Worm (Caenorhabditis elegans): ENCODE data around the gene endu-2.

endu-2 gene

DNA sequence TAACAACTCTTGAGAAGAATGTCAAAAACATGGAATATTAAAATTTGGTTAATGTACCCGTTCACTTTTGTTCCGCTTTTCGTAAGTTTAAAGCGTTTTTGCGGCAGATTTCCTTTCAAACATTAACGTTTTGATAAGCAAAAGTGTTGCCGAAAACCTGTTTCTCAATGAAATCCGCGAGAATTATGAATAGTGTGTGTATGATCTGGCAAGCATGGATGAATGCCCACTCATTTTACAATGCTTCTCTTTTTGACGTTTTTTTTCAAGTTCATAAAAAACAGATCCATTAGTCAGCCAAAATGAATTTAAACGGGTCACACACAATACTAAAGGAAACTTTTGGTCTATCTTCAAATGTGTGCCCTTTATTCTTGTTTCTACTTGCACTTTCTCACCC is 41.9 kb downstream of the endu-2 start:
- TF ChIP-seq flt-1 (GFP tag; IDR thresholded peaks at IDR 0.05) (no peak), ceh-36 (tag; optimal IDR thresholded peaks at IDR 0.05) (no peak), tbx-11 (GFP tag; IDR thresholded peaks at IDR 0.05) (no peak), tra-4 (tag; optimal IDR thresholded peaks at IDR 0.05) (no peak), ceh-13 (GFP tag; optimal IDR thresholded peaks at IDR 0.05) (no peak), sea-1 (GFP tag; conservative IDR thresholded peaks at IDR 0.05) (no peak)

ce11 chrX:8285169-8285796 is 43.2 kb downstream of the endu-2 start, which contains the start of the genes fis-2 and F13B9.2:
Gene fis-2, minus strand, starts transcription at chrX:8285219.
Gene F13B9.2, plus strand, starts transcription at chrX:8285683.
- TF ChIP-seq ama-1 (optimal IDR thresholded peaks at IDR 0.05) (no peak), F13C5.2 (tag; optimal IDR thresholded peaks at IDR 0.05) (no peak), ceh-36 (tag; optimal IDR thresholded peaks at IDR 0.05) (no peak), pes-1 (GFP tag; IDR thresholded peaks at IDR 0.05) (no peak), tra-4 (tag; optimal IDR thresholded peaks at IDR 0.05) (no peak), sea-1 (GFP tag; conservative IDR thresholded peaks at IDR 0.05) (no peak), hmg-4 (GFP tag; optimal IDR thresholded peaks at IDR 0.05) (no peak), aly-1 (tag; optimal IDR thresholded peaks at IDR 0.05) (no peak), ceh-13 (GFP tag; optimal IDR thresholded peaks at IDR 0.05) (no peak), B0310.2 (tag; optimal IDR thresholded peaks at IDR 0.05) (no peak), hmbx-1 (tag; optimal IDR thresholded peaks at IDR 0.05) (no peak), scrt-1 (GFP tag; IDR thresholded peaks at IDR 0.05) (no peak), ets-7 (tag; optimal IDR thresholded peaks at IDR 0.05) (no peak), tbx-37 (GFP tag; conservative IDR thresholded peaks at IDR 0.05) (no peak), hnd-1 (tag; optimal IDR thresholded peaks at IDR 0.05) (no peak), flt-1 (GFP tag; IDR thresholded peaks at IDR 0.05) (no peak), tbx-11 (GFP tag; IDR thresholded peaks at IDR 0.05) (no peak)

DNA sequence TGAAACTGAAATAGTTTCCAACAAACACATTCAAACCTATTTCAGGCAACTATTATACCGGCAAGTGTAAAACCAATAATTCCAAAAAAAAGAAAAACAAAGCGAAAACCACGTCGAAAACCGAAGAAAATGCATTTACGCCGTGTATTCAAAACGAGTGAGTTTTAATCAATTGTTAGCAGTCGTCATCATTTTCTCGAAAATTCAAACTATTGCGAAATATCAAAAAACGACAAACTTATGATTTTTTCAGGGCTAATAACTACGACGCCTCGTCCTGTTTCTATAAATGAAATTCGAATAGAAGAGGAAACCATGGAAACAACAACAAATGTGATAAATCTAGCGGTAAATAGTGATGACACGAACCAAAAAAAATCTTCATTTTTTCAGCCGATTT is 44.1 kb downstream of the endu-2 start:
- TF ChIP-seq aly-1 (tag; optimal IDR thresholded peaks at IDR 0.05): no peak
- no peak for TF ChIP-seq sea-1 (GFP tag; conservative IDR thresholded peaks at IDR 0.05)
- no peak for TF ChIP-seq hmg-4 (GFP tag; optimal IDR thresholded peaks at IDR 0.05)
- TF ChIP-seq tra-4 (tag; optimal IDR thresholded peaks at IDR 0.05): no peak
- no peak for TF ChIP-seq ets-7 (tag; optimal IDR thresholded peaks at IDR 0.05)
- TF ChIP-seq ceh-13 (GFP tag; optimal IDR thresholded peaks at IDR 0.05): no peak
- no peak for TF ChIP-seq flt-1 (GFP tag; IDR thresholded peaks at IDR 0.05)
- no peak for TF ChIP-seq tbx-11 (GFP tag; IDR thresholded peaks at IDR 0.05)
- TF ChIP-seq scrt-1 (GFP tag; IDR thresholded peaks at IDR 0.05): no peak
- no peak for TF ChIP-seq B0310.2 (tag; optimal IDR thresholded peaks at IDR 0.05)
- TF ChIP-seq ceh-36 (tag; optimal IDR thresholded peaks at IDR 0.05): no peak
- TF ChIP-seq tbx-37 (GFP tag; conservative IDR thresholded peaks at IDR 0.05): no peak
- TF ChIP-seq F13C5.2 (tag; optimal IDR thresholded peaks at IDR 0.05): no peak
- TF ChIP-seq pes-1 (GFP tag; IDR thresholded peaks at IDR 0.05): no peak
- TF ChIP-seq ama-1 (optimal IDR thresholded peaks at IDR 0.05): no peak
- TF ChIP-seq hnd-1 (tag; optimal IDR thresholded peaks at IDR 0.05): no peak
- TF ChIP-seq hmbx-1 (tag; optimal IDR thresholded peaks at IDR 0.05): no peak

- TF ChIP-seq sea-1 (GFP tag; conservative IDR thresholded peaks at IDR 0.05): no peak
- TF ChIP-seq scrt-1 (GFP tag; IDR thresholded peaks at IDR 0.05): no peak
- TF ChIP-seq flt-1 (GFP tag; IDR thresholded peaks at IDR 0.05): 0 out of 2 replicates have a peak, but pooled peaks have one; percentile 2
- TF ChIP-seq aly-1 (tag; optimal IDR thresholded peaks at IDR 0.05): no peak
- TF ChIP-seq tbx-11 (GFP tag; IDR thresholded peaks at IDR 0.05): no peak
- no peak for TF ChIP-seq B0310.2 (tag; optimal IDR thresholded peaks at IDR 0.05)
- TF ChIP-seq F13C5.2 (tag; optimal IDR thresholded peaks at IDR 0.05): peak; percentile 0
- TF ChIP-seq tbx-37 (GFP tag; conservative IDR thresholded peaks at IDR 0.05): no peak; the same call in 1 of the 2 replicates
- TF ChIP-seq hnd-1 (tag; optimal IDR thresholded peaks at IDR 0.05): no peak
- no peak for TF ChIP-seq tra-4 (tag; optimal IDR thresholded peaks at IDR 0.05)
- no peak for TF ChIP-seq pes-1 (GFP tag; IDR thresholded peaks at IDR 0.05)
- no peak for TF ChIP-seq ama-1 (optimal IDR thresholded peaks at IDR 0.05)
- TF ChIP-seq hmbx-1 (tag; optimal IDR thresholded peaks at IDR 0.05): no peak
- TF ChIP-seq ets-7 (tag; optimal IDR thresholded peaks at IDR 0.05): no peak
- TF ChIP-seq ceh-13 (GFP tag; optimal IDR thresholded peaks at IDR 0.05): no peak
- TF ChIP-seq hmg-4 (GFP tag; optimal IDR thresholded peaks at IDR 0.05): peak; percentile 67
- no peak for TF ChIP-seq ceh-36 (tag; optimal IDR thresholded peaks at IDR 0.05)
Measured at ce11 chrX:8286740-8287299, 44.7 kb downstream of the endu-2 start, which contains the start of gene sec-16A.2. Gene sec-16A.2, plus strand, starts transcription at chrX:8287249.

- no peak for TF ChIP-seq hnd-1 (tag; optimal IDR thresholded peaks at IDR 0.05)
- TF ChIP-seq hmg-4 (GFP tag; optimal IDR thresholded peaks at IDR 0.05): peak; percentile 12
Measured at ce11 chrX:8294586-8294985, 52.5 kb downstream of the endu-2 start, which contains the start of gene R09F10.3. Gene R09F10.3, plus strand, starts transcription at chrX:8294625.

ce11 chrX:8297333-8297732 is 55.2 kb downstream of the endu-2 start:
- no peak for TF ChIP-seq tra-4 (tag; optimal IDR thresholded peaks at IDR 0.05)
- no peak for TF ChIP-seq hmg-4 (GFP tag; optimal IDR thresholded peaks at IDR 0.05)
- no peak for TF ChIP-seq tbx-37 (GFP tag; conservative IDR thresholded peaks at IDR 0.05)
- TF ChIP-seq flt-1 (GFP tag; IDR thresholded peaks at IDR 0.05): no peak
- TF ChIP-seq sea-1 (GFP tag; conservative IDR thresholded peaks at IDR 0.05): no peak
- TF ChIP-seq pes-1 (GFP tag; IDR thresholded peaks at IDR 0.05): no peak
- no peak for TF ChIP-seq ceh-13 (GFP tag; optimal IDR thresholded peaks at IDR 0.05)
- no peak for TF ChIP-seq tbx-11 (GFP tag; IDR thresholded peaks at IDR 0.05)
- TF ChIP-seq hnd-1 (tag; optimal IDR thresholded peaks at IDR 0.05): no peak
- no peak for TF ChIP-seq ceh-36 (tag; optimal IDR thresholded peaks at IDR 0.05)
- no peak for TF ChIP-seq ama-1 (optimal IDR thresholded peaks at IDR 0.05)

Measured in whole organism, early embryonic.